Worm (Caenorhabditis elegans) whole organism, late embryonic: ENCODE data around the gene R13H7.2.

ENCODE experiments used
- ahr-1 ChIP-seq: sonication (generic microtip); optimal IDR thresholded peaks from 2 replicates; lab custom pipeline; 2016; ENCODE audit warnings: missing genetic modification characterization, missing compliant biosample characterization
- ama-1 ChIP-seq: fragments of 150-350 bp; optimal IDR thresholded peaks from 2 replicates; lab custom pipeline; 2014
- ceh-14 ChIP-seq: sonication (generic microtip); optimal IDR thresholded peaks from 2 replicates; lab custom pipeline; 2016; ENCODE audit warnings: missing genotype, missing genetic modification characterization, missing compliant biosample characterization
- dmd-4 ChIP-seq: sonication (generic microtip); optimal IDR thresholded peaks from 2 replicates; lab custom pipeline; 2016; ENCODE audit warnings: borderline replicate concordance, missing genetic modification characterization, missing compliant biosample characterization
- elt-2 ChIP-seq: sonication (generic microtip); optimal IDR thresholded peaks from 2 replicates; lab custom pipeline; 2016; ENCODE audit warnings: missing genetic modification reagents, missing genetic modification characterization, missing compliant biosample characterization
- fax-1 ChIP-seq: sonication (generic microtip); optimal IDR thresholded peaks from 2 replicates; lab custom pipeline; 2016; ENCODE audit warnings: missing genotype, missing genetic modification characterization, missing compliant biosample characterization
- fkh-10 ChIP-seq: fragments of 150-350 bp; optimal IDR thresholded peaks from 2 replicates; lab custom pipeline; 2014; ENCODE audit warnings: missing biosample characterization, missing genetic modification reagents, missing genetic modification characterization
- nhr-11 ChIP-seq: fragments of 150-350 bp; optimal IDR thresholded peaks from 2 replicates; lab custom pipeline; 2014; ENCODE audit warnings: missing biosample characterization, missing genetic modification characterization
- ttx-3 ChIP-seq: sonication (generic microtip); optimal IDR thresholded peaks from 2 replicates; lab custom pipeline; 2016; ENCODE audit warnings: missing genetic modification reagents, missing genetic modification characterization, missing compliant biosample characterization

DNA sequence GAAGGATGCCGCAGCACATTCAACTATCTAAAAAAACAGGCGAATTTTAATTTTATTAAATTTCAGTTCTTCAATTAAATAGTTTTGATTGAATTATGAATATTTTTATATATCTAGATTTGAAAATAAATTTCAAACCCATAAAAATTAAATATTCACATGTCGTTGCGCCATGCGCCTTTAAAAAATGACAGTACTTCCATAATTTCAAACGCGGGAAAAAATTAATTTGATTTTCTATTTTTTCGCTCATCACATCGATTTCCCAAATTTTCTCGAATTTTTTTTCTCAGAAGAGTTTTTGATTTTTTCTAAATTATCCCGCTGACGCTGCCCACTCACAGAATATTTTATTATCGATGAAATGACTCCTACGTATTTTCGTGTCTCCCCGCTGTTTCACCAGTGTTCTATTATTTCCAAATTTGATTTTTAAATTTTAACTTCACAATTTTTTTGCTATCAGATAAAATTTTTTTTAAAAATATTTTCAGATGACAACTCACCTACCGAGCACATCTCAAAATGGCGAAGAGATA, 16.6 kb downstream of the R13H7.2 start, which contains the start of gene lip-1:
- TF ChIP-seq ceh-14 (tag; lab: Kevin White, UChicago): no peak
- no peak for TF ChIP-seq fkh-10 (GFP tag; lab: Kevin White, UChicago)
- TF ChIP-seq ama-1 (lab: Kevin White, UChicago): no peak
- no peak for TF ChIP-seq ahr-1 (tag; lab: Kevin White, UChicago)
- no peak for TF ChIP-seq elt-2
- TF ChIP-seq nhr-11 (tag; lab: Kevin White, UChicago): no peak
- no peak for TF ChIP-seq fax-1 (tag; lab: Kevin White, UChicago)
- TF ChIP-seq ttx-3 (tag; lab: Kevin White, UChicago): no peak
- TF ChIP-seq dmd-4 (tag; lab: Kevin White, UChicago): no peak
